Fruit fly (Drosophila melanogaster) whole organism, embryonic: ENCODE results near the gene Rpp21.

Experiments used
- B-H2 ChIP-seq: fragments of 200-800 bp; sonication (Bioruptor generic); optimal IDR thresholded peaks from 2 replicates; lab custom pipeline; 2018; ENCODE audit warnings: missing biosample characterization, mild to moderate bottlenecking, missing genetic modification characterization
- BEAF-32 ChIP-seq: fragments of 200-800 bp; sonication (Bioruptor generic); optimal IDR thresholded peaks from 3 replicates; lab custom pipeline; 2017; ENCODE audit warnings: missing biosample characterization, missing genetic modification characterization, mild to moderate bottlenecking, moderate library complexity, missing genetic modification reagents
- CG11247 ChIP-seq: fragments of 200-800 bp; sonication (Bioruptor generic); IDR thresholded peaks from 2 replicates; pipeline ENCODE4 v1.3.6; 2022; ENCODE audit warnings: missing biosample characterization, missing genetic modification characterization
- CG12659 ChIP-seq: fragments of 200-800 bp; sonication (Bioruptor generic); optimal IDR thresholded peaks from 3 replicates; lab custom pipeline; 2017; ENCODE audit warnings: mild to moderate bottlenecking, missing biosample characterization, missing genetic modification reagents, missing genetic modification characterization
- CG13775 ChIP-seq: fragments of 200-800 bp; sonication (Bioruptor generic); optimal IDR thresholded peaks from 3 replicates; lab custom pipeline; 2017; ENCODE audit warnings: missing biosample characterization, mild to moderate bottlenecking, missing genetic modification characterization
- CG16863 ChIP-seq: fragments of 200-800 bp; sonication (Bioruptor generic); optimal IDR thresholded peaks from 3 replicates; lab custom pipeline; 2016; ENCODE audit warnings: missing biosample characterization, missing genetic modification characterization
- CG17186 ChIP-seq: fragments of 200-800 bp; sonication (Bioruptor generic); optimal IDR thresholded peaks from 3 replicates; lab custom pipeline; 2017; ENCODE audit warnings: missing biosample characterization, missing genetic modification reagents, missing genetic modification characterization
- CG17361 ChIP-seq: fragments of 200-800 bp; sonication (Bioruptor generic); IDR thresholded peaks from 3 replicates; pipeline ENCODE4 v1.3.6; 2022; ENCODE audit warnings: missing biosample characterization, missing genetic modification characterization
- CG32532 ChIP-seq: fragments of 200-800 bp; sonication (Bioruptor generic); IDR thresholded peaks from 2 replicates; pipeline ENCODE4 v1.3.6; 2022; ENCODE audit warnings: missing biosample characterization, missing genetic modification characterization
- CG32772 ChIP-seq: fragments of 200-800 bp; sonication (Bioruptor generic); IDR thresholded peaks from 2 replicates; pipeline ENCODE4 v1.3.6; 2022; ENCODE audit warnings: missing biosample characterization, missing genetic modification characterization
- CG42726 ChIP-seq: fragments of 200-800 bp; sonication (Bioruptor generic); IDR thresholded peaks from 2 replicates; pipeline ENCODE4 v1.3.6; 2022; ENCODE audit warnings: missing biosample characterization, missing genetic modification characterization; ENCODE audit not compliant: partially characterized antibody
- CG4617 ChIP-seq: fragments of 200-800 bp; sonication (Bioruptor generic); optimal IDR thresholded peaks from 3 replicates; lab custom pipeline; 2016; ENCODE audit warnings: missing biosample characterization, missing genetic modification characterization, borderline replicate concordance
- CG8290 ChIP-seq, 3 experiments: fragments of 200-800 bp; sonication (Bioruptor generic); optimal IDR thresholded peaks; 2 replicates each; lab custom pipeline; 2016 to 2019; ENCODE audit warnings: missing biosample characterization in 3 of 3, missing genetic modification characterization in 3 of 3, mild to moderate bottlenecking in 2 of 3, moderate library complexity in 1 of 3
- CG8924 ChIP-seq: fragments of 200-800 bp; optimal IDR thresholded peaks from 3 replicates; lab custom pipeline; 2019; ENCODE audit warnings: missing biosample characterization, mild to moderate bottlenecking, missing genetic modification characterization, moderate library complexity
- CG9727 ChIP-seq: fragments of 200-800 bp; sonication (Bioruptor generic); optimal IDR thresholded peaks from 3 replicates; lab custom pipeline; 2017; ENCODE audit warnings: missing biosample characterization, mild to moderate bottlenecking, missing genetic modification characterization
- Dbx ChIP-seq: fragments of 200-800 bp; sonication (Bioruptor generic); IDR thresholded peaks from 3 replicates; pipeline ENCODE4 v1.3.6; 2022; ENCODE audit warnings: missing biosample characterization, missing genetic modification characterization
- Dll ChIP-seq: fragments of 200-800 bp; sonication (Bioruptor generic); IDR thresholded peaks from 4 replicates; pipeline ENCODE4 v1.3.6; 2022; ENCODE audit warnings: missing biosample characterization, missing genetic modification characterization; ENCODE audit not compliant: partially characterized antibody
- Dref ChIP-seq: fragments of 200-800 bp; sonication (Bioruptor generic); IDR thresholded peaks from 2 replicates; pipeline ENCODE4 v1.3.6; 2022; ENCODE audit warnings: missing biosample characterization, missing genetic modification characterization
- Drgx ChIP-seq: fragments of 200-800 bp; sonication (Bioruptor generic); IDR thresholded peaks from 2 replicates; pipeline ENCODE4 v1.3.6; 2022; ENCODE audit warnings: missing biosample characterization, missing genetic modification characterization
- Gsc ChIP-seq: fragments of 200-800 bp; sonication (Bioruptor generic); IDR thresholded peaks from 2 replicates; pipeline ENCODE4 v1.3.6; 2022; ENCODE audit warnings: missing biosample characterization, missing genetic modification characterization
- Gug ChIP-seq: fragments of 200-800 bp; sonication (Bioruptor generic); IDR thresholded peaks from 4 replicates; pipeline ENCODE4 v1.3.6; 2022; ENCODE audit warnings: missing biosample characterization, missing genetic modification characterization
- H15 ChIP-seq: fragments of 200-800 bp; sonication (Bioruptor generic); IDR thresholded peaks from 3 replicates; pipeline ENCODE4 v1.3.6; 2022; ENCODE audit warnings: missing biosample characterization, missing genetic modification characterization
- HLH4C ChIP-seq: fragments of 200-800 bp; sonication (Bioruptor generic); IDR thresholded peaks from 3 replicates; pipeline ENCODE4 v1.3.6; 2022; ENCODE audit warnings: missing biosample characterization, missing genetic modification characterization; ENCODE audit not compliant: partially characterized antibody
- Hsf ChIP-seq: fragments of 200-800 bp; sonication (Bioruptor generic); optimal IDR thresholded peaks from 3 replicates; lab custom pipeline; 2016; ENCODE audit warnings: missing biosample characterization, missing genetic modification characterization
- NFAT ChIP-seq: fragments of 200-800 bp; sonication (Bioruptor generic); IDR thresholded peaks from 2 replicates; pipeline ENCODE4 v1.3.6; 2022; ENCODE audit warnings: missing biosample characterization, missing genetic modification characterization
- NfI ChIP-seq: fragments of 200-800 bp; sonication (Bioruptor generic); optimal IDR thresholded peaks from 3 replicates; lab custom pipeline; 2018; ENCODE audit warnings: missing biosample characterization, mild to moderate bottlenecking, missing genetic modification characterization, moderate library complexity
- Ptx1 ChIP-seq: fragments of 200-800 bp; sonication (Bioruptor generic); IDR thresholded peaks from 2 replicates; pipeline ENCODE4 v1.3.6; 2022; ENCODE audit warnings: missing biosample characterization, missing genetic modification characterization
- Rx ChIP-seq: fragments of 200-800 bp; sonication (Bioruptor generic); IDR thresholded peaks from 2 replicates; pipeline ENCODE4 v1.3.6; 2022; ENCODE audit warnings: missing biosample characterization, missing genetic modification characterization
- Sry-δ ChIP-seq: fragments of 200-800 bp; sonication (Bioruptor generic); optimal IDR thresholded peaks from 2 replicates; lab custom pipeline; 2016; ENCODE audit warnings: missing biosample characterization, missing genetic modification characterization
- Tbp ChIP-seq: fragments of >200 bp; optimal IDR thresholded peaks from 2 replicates; lab custom pipeline; 2018; ENCODE audit warnings: missing biosample characterization, missing genetic modification characterization
- ash1 ChIP-seq: fragments of 200-800 bp; sonication (Bioruptor generic); optimal IDR thresholded peaks from 2 replicates; lab custom pipeline; 2018; ENCODE audit warnings: missing biosample characterization, mild to moderate bottlenecking, missing genetic modification characterization
- ato ChIP-seq: fragments of 200-800 bp; sonication (Bioruptor generic); IDR thresholded peaks from 2 replicates; pipeline ENCODE4 v1.3.6; 2022; ENCODE audit warnings: missing biosample characterization, missing genetic modification characterization; ENCODE audit not compliant: partially characterized antibody
- chm ChIP-seq: fragments of 200-800 bp; sonication (Bioruptor generic); IDR thresholded peaks from 2 replicates; pipeline ENCODE4 v1.3.6; 2022; ENCODE audit warnings: missing biosample characterization, missing genetic modification characterization
- crp ChIP-seq, 2 experiments: fragments of 200-800 bp; sonication (Bioruptor generic); optimal IDR thresholded peaks; 2 replicates in 1 of 2; 3 replicates in 1 of 2; lab custom pipeline; 2017; ENCODE audit warnings: missing biosample characterization in 2 of 2, missing genetic modification characterization in 2 of 2, mild to moderate bottlenecking in 1 of 2, moderate library complexity in 1 of 2
- gem ChIP-seq: fragments of 200-800 bp; sonication (Bioruptor generic); optimal IDR thresholded peaks from 2 replicates; lab custom pipeline; 2019; ENCODE audit warnings: missing biosample characterization, mild to moderate bottlenecking, missing genetic modification characterization, moderate library complexity
- grn ChIP-seq: fragments of 200-800 bp; sonication (Bioruptor generic); optimal IDR thresholded peaks from 3 replicates; lab custom pipeline; 2017; ENCODE audit warnings: missing biosample characterization, missing genetic modification characterization
- ind ChIP-seq: fragments of 200-800 bp; sonication (Bioruptor generic); optimal IDR thresholded peaks from 3 replicates; lab custom pipeline; 2016; ENCODE audit warnings: missing biosample characterization, missing genetic modification characterization
- knrl ChIP-seq: fragments of 200-800 bp; sonication (Bioruptor generic); IDR thresholded peaks from 3 replicates; pipeline ENCODE4 v1.3.6; 2022; ENCODE audit warnings: missing biosample characterization, missing genetic modification characterization; ENCODE audit not compliant: partially characterized antibody
- lilli ChIP-seq: fragments of 200-800 bp; sonication (Bioruptor generic); optimal IDR thresholded peaks from 3 replicates; lab custom pipeline; 2016; ENCODE audit warnings: missing biosample characterization, missing genetic modification characterization
- phol ChIP-seq: fragments of 200-800 bp; sonication (Bioruptor generic); optimal IDR thresholded peaks from 3 replicates; lab custom pipeline; 2018; ENCODE audit warnings: missing biosample characterization, mild to moderate bottlenecking, missing genetic modification characterization, moderate library complexity
- prd ChIP-seq, 3 experiments: fragments of >200 bp in 2 of 3; fragments of 200-800 bp in 1 of 3; sonication (Bioruptor generic) in 1 of 3; optimal IDR thresholded peaks in 2 of 3; IDR thresholded peaks in 1 of 3; 2 replicates in 2 of 3; 3 replicates in 1 of 3; pipeline versions ENCODE4 v1.3.6 to Lab custom; 2017 to 2022; ENCODE audit warnings: missing biosample characterization in 1 of 3, missing genetic modification characterization in 1 of 3
- pzg ChIP-seq: fragments of 200-800 bp; sonication (Bioruptor generic); optimal IDR thresholded peaks from 3 replicates; lab custom pipeline; 2018; ENCODE audit warnings: missing biosample characterization, mild to moderate bottlenecking, missing genetic modification characterization, moderate library complexity
- rib ChIP-seq: fragments of 200-800 bp; sonication (Bioruptor generic); IDR thresholded peaks from 2 replicates; pipeline ENCODE4 v1.3.6; 2022; ENCODE audit warnings: missing biosample characterization, missing genetic modification characterization
- salm ChIP-seq: fragments of 200-800 bp; sonication (Bioruptor generic); optimal IDR thresholded peaks from 2 replicates; lab custom pipeline; 2018; ENCODE audit warnings: missing biosample characterization, mild to moderate bottlenecking, missing genetic modification characterization
- sisA ChIP-seq: fragments of 200-800 bp; sonication (Bioruptor generic); IDR thresholded peaks from 2 replicates; pipeline ENCODE4 v1.3.6; 2022; ENCODE audit warnings: missing biosample characterization, missing genetic modification characterization
- tgo ChIP-seq: fragments of 200-800 bp; sonication (Bioruptor generic); IDR thresholded peaks from 3 replicates; pipeline ENCODE4 v1.3.6; 2022; ENCODE audit warnings: missing biosample characterization, missing genetic modification characterization
- tna ChIP-seq: fragments of 200-800 bp; sonication (Bioruptor generic); IDR thresholded peaks from 2 replicates; pipeline ENCODE4 v1.3.6; 2022; ENCODE audit warnings: missing biosample characterization, missing genetic modification characterization; ENCODE audit not compliant: partially characterized antibody
- trem ChIP-seq: fragments of 200-800 bp; optimal IDR thresholded peaks from 3 replicates; lab custom pipeline; 2019; ENCODE audit warnings: missing biosample characterization, mild to moderate bottlenecking, missing genetic modification characterization, moderate library complexity
- vvl ChIP-seq: fragments of 200-800 bp; sonication (Bioruptor generic); IDR thresholded peaks from 2 replicates; pipeline ENCODE4 v1.3.6; 2022; ENCODE audit warnings: missing biosample characterization, missing genetic modification characterization

Rpp21 gene

DNA sequence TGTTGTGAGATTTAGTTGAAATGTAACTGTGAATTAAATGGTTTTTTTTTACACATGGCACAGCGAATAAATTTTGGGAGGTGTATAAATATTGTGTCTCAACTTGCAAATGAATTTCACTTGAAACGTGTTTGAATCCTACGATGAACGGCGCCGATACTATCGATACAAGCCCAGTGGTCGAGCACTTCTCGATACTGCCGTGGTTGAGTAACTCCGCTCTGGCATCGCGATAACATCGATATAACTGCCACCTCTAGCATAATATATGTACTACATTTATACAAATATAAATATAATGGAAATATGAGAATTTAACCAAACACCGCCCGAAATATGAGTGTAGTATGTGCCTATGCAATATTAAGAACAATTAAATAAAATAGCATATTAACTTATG is 2.5 kb downstream of the Rpp21 start (continued):
- TF ChIP-seq NFAT (GFP tag; lab: Robert Waterston, UW): peak; percentile 63; the same call in 1 of the 2 replicates
- TF ChIP-seq CG17186 (GFP tag; lab: Kevin White, UChicago): peak; percentile 44
- peak; percentile 19; the same call in 1 of the 3 replicates for TF ChIP-seq tgo
- TF ChIP-seq lilli (GFP tag; lab: Kevin White, UChicago): peak; percentile 41
- TF ChIP-seq Hsf (GFP tag; lab: Kevin White, UChicago): peak; percentile 16
- no peak for TF ChIP-seq CG11247 (GFP tag; lab: Robert Waterston, UW)
- no peak for TF ChIP-seq CG13775
- peak; percentile 27 for TF ChIP-seq ind
- peak; percentile 85 for TF ChIP-seq pzg (GFP tag; lab: Kevin White, UChicago)
- peak; percentile 59; the same call in 1 of the 2 replicates for TF ChIP-seq CG32532
- TF ChIP-seq knrl (GFP tag; lab: Robert Waterston, UW): peak; percentile 98
- TF ChIP-seq Dbx (GFP tag; lab: Robert Waterston, UW): peak; percentile 59; the same call in 2 of the 3 replicates
- TF ChIP-seq B-H2 (GFP tag; lab: Kevin White, UChicago): peak; percentile 41
- peak; percentile 99 for TF ChIP-seq CG42726 (GFP tag; lab: Robert Waterston, UW)
- peak; percentile 14 for TF ChIP-seq CG4617 (GFP tag; lab: Kevin White, UChicago)
- peak; percentile 96 for TF ChIP-seq BEAF-32 (GFP tag; lab: Kevin White, UChicago)
- TF ChIP-seq CG8924 (tag; lab: Kevin White, UChicago): no peak
- peak; percentile 94 for TF ChIP-seq HLH4C (GFP tag; lab: Robert Waterston, UW)
- no peak for TF ChIP-seq CG9727 (GFP tag; lab: Kevin White, UChicago)
- TF ChIP-seq grn (GFP tag; lab: Kevin White, UChicago): peak; percentile 76
- TF ChIP-seq CG8290 (GFP tag; optimal IDR thresholded peaks at IDR 0.05; lab: Kevin White, UChicago): no peak
- TF ChIP-seq CG8290 (tag; optimal IDR thresholded peaks at IDR 0.05; lab: Kevin White, UChicago): peak in 1 of 2 experiments; percentile 65
- peak; percentile 91 for TF ChIP-seq Dref
- TF ChIP-seq Tbp (GFP tag; lab: Kevin White, UChicago): no peak
- peak; percentile 51; the same call in 1 of the 2 replicates for TF ChIP-seq rib
- TF ChIP-seq crp (GFP tag; optimal IDR thresholded peaks at IDR 0.05; lab: Kevin White, UChicago): peak in 1 of 2 experiments; percentile 24
- TF ChIP-seq Drgx (GFP tag; lab: Robert Waterston, UW): no peak
- peak; percentile 30 for TF ChIP-seq CG12659 (GFP tag; lab: Kevin White, UChicago)
- TF ChIP-seq gem (tag; lab: Kevin White, UChicago): no peak
- peak; percentile 34; the same call in 1 of the 2 replicates for TF ChIP-seq Ptx1 (GFP tag; lab: Robert Waterston, UW)
- peak; percentile 62 for TF ChIP-seq vvl (GFP tag; lab: Robert Waterston, UW)
- TF ChIP-seq tna (GFP tag; lab: Robert Waterston, UW): peak; percentile 97
- peak; percentile 94 for TF ChIP-seq Dll
- TF ChIP-seq Rx (GFP tag; lab: Robert Waterston, UW): no peak
- TF ChIP-seq Gsc (GFP tag; lab: Robert Waterston, UW): no peak
- TF ChIP-seq CG32772: 0 out of 2 replicates have a peak, but pooled peaks have one; percentile 31
- no peak for TF ChIP-seq prd (optimal IDR thresholded peaks at IDR 0.05; lab: Kevin White, UChicago)
- TF ChIP-seq prd (GFP tag; IDR thresholded peaks at IDR 0.05; lab: Robert Waterston, UW): peak; percentile 53; the same call in 2 of the 3 replicates
- no peak for TF ChIP-seq ash1 (GFP tag; lab: Kevin White, UChicago)
- TF ChIP-seq phol (tag; lab: Kevin White, UChicago): peak; percentile 24
- TF ChIP-seq Gug (GFP tag; lab: Robert Waterston, UW): peak; percentile 80; the same call in 2 of the 4 replicates
- TF ChIP-seq sisA (GFP tag; lab: Robert Waterston, UW): peak; percentile 17; the same call in 1 of the 2 replicates
- peak; percentile 97 for TF ChIP-seq ato (GFP tag; lab: Robert Waterston, UW)
- TF ChIP-seq chm (GFP tag; lab: Robert Waterston, UW): peak; percentile 35; the same call in 1 of the 2 replicates
- TF ChIP-seq CG17361: no peak
- peak; percentile 96 for TF ChIP-seq Sry-δ (GFP tag; lab: Kevin White, UChicago)
- no peak for TF ChIP-seq salm
- peak; percentile 34; the same call in 1 of the 3 replicates for TF ChIP-seq H15
- TF ChIP-seq NfI (GFP tag; lab: Kevin White, UChicago): no peak
- TF ChIP-seq CG16863 (GFP tag; lab: Kevin White, UChicago): peak; percentile 86
- peak; percentile 47 for TF ChIP-seq trem (tag; lab: Kevin White, UChicago)
